Fruit fly (Drosophila melanogaster): Measurements from ENCODE around the gene Dph4.
A peak's percentile ranks its signal among the peaks of the same experiment; 100 is the strongest.

DNA sequence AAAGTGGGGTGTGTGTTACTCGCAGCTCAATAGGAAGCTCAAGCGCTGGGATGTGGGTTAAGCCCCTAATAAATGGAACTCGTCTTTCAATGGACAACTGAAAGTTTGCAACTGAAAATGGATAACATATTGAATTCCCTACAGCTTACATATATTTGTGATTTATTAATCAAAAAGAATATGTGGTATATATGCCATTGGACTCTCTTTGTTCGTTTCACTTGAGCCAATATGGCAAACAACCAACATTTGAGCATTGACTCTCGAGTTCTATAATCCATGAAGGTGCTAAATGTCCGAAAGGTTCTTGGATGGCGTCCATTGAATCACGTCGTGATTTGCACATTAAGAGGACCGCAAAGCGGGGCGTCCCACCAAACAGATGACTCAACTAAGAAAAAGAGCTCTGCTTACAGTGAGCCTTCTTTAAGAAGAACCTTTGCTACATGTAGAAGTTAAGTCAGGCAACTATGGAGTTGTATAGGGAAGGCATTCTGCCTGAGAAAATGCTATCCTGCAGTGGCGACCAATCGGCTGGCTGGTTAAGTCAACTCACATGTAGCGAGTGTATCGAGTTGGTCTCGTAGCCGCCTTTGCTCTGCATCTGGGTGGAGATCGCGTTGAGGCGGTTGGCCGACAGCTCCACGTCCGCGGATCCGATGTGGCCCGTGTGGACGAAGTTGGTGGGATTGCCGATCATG is 5.9 kb downstream of the Dph4 start:
- TF ChIP-seq CG5953 (GFP tag; IDR thresholded peaks at IDR 0.05) = no peak
- TF ChIP-seq Hr3 (GFP tag; optimal IDR thresholded peaks at IDR 0.05) = no peak
- TF ChIP-seq sens (GFP tag) = peak; percentile 68
- no peak for TF ChIP-seq Dll (GFP tag; IDR thresholded peaks at IDR 0.05; ENCODE audit: partially characterized antibody)
- peak; percentile 67 for TF ChIP-seq Drgx (GFP tag; IDR thresholded peaks at IDR 0.05)
- no peak for TF ChIP-seq Hr51 (GFP tag; optimal IDR thresholded peaks at IDR 0.05)
- no peak for TF ChIP-seq CG8089 (GFP tag; optimal IDR thresholded peaks at IDR 0.05)
- TF ChIP-seq her (GFP tag; optimal IDR thresholded peaks at IDR 0.05) = no peak
- TF ChIP-seq Stat92E (GFP tag; optimal IDR thresholded peaks at IDR 0.05) = no peak
- TF ChIP-seq Hr39 (optimal IDR thresholded peaks at IDR 0.05) = no peak
- no peak for TF ChIP-seq Max (GFP tag; optimal IDR thresholded peaks at IDR 0.05)
